Fruit fly (Drosophila melanogaster): ENCODE data around the gene CG13010.
A peak's percentile ranks its signal among the peaks of the same experiment; 100 is the strongest.

The CG13010 gene

DNA sequence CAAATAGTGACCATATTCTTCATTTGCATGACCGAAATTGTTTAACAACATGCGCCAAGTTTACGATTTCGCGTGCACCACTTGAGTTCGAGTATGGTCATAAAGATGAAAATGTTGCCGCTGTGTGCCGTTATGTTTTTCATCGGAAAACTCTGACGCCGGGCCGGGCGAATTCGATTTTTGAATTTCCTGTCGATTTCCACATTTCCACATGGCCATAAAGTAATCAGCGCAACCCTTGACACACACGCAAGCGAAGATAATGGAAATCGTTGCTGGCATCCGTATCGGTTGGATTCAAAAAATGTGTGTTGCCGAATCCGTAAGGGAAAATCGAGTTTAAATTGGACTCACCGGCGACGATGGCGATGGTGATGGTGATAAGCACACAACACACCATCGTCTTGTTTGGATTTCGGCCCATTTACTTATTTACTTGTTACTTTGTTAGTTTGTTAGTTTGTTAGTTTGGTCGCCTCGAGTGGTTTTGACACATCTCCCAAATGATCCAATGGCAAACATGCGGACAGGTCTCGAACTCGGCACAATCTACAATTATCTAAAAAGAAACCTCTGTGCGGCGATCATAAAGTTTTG lies 34.1 kb downstream of the CG13010 start (continued):
- no peak for TF ChIP-seq pzg (GFP tag; optimal IDR thresholded peaks at IDR 0.05)
- TF ChIP-seq CG43689 (GFP tag; IDR thresholded peaks at IDR 0.05): no peak
- peak; percentile 48 for TF ChIP-seq CG4328 (GFP tag; optimal IDR thresholded peaks at IDR 0.05)
- TF ChIP-seq CG6813 (GFP tag; optimal IDR thresholded peaks at IDR 0.05): peak; percentile 83
- TF ChIP-seq cas (GFP tag; IDR thresholded peaks at IDR 0.05): no peak
- no peak for TF ChIP-seq Dbx (GFP tag; IDR thresholded peaks at IDR 0.05)
- no peak for TF ChIP-seq crp (GFP tag; optimal IDR thresholded peaks at IDR 0.05)
- TF ChIP-seq Nf-YA (GFP tag; IDR thresholded peaks at IDR 0.05): 0 out of 2 replicates have a peak, but pooled peaks have one; percentile 28
- TF ChIP-seq CG15269 (tag; optimal IDR thresholded peaks at IDR 0.05): no peak
- TF ChIP-seq Atf3 (GFP tag; optimal IDR thresholded peaks at IDR 0.05): no peak
- peak; percentile 44 for TF ChIP-seq kah (GFP tag; optimal IDR thresholded peaks at IDR 0.05)
- peak; percentile 9; the same call in 1 of the 2 replicates for TF ChIP-seq seq (GFP tag; IDR thresholded peaks at IDR 0.05)
- TF ChIP-seq Sox102F (GFP tag; optimal IDR thresholded peaks at IDR 0.05): peak; percentile 49
- no peak for TF ChIP-seq pita (GFP tag; optimal IDR thresholded peaks at IDR 0.05)
- TF ChIP-seq corto (GFP tag; optimal IDR thresholded peaks at IDR 0.05): no peak
- TF ChIP-seq oc (tag; optimal IDR thresholded peaks at IDR 0.05): peak; percentile 69
- TF ChIP-seq Kr (GFP tag; optimal IDR thresholded peaks at IDR 0.05): peak; percentile 49
- no peak for TF ChIP-seq B-H2 (GFP tag; optimal IDR thresholded peaks at IDR 0.05)
- TF ChIP-seq CG11504 (tag; optimal IDR thresholded peaks at IDR 0.05): peak; percentile 61
- TF ChIP-seq NC2α (GFP tag; optimal IDR thresholded peaks at IDR 0.05): peak; percentile 16
- no peak for TF ChIP-seq Rfx (GFP tag; IDR thresholded peaks at IDR 0.05)
- peak; percentile 13 for TF ChIP-seq CG12391 (tag; optimal IDR thresholded peaks at IDR 0.05)
- TF ChIP-seq Oaz (GFP tag; IDR thresholded peaks at IDR 0.05): no peak
- TF ChIP-seq Dp (GFP tag; optimal IDR thresholded peaks at IDR 0.05): no peak
- no peak for TF ChIP-seq tin (GFP tag; optimal IDR thresholded peaks at IDR 0.05)
- TF ChIP-seq Spps (tag; optimal IDR thresholded peaks at IDR 0.05): peak; percentile 16
- TF ChIP-seq vvl (GFP tag; IDR thresholded peaks at IDR 0.05): 0 out of 2 replicates have a peak, but pooled peaks have one; percentile 10
- TF ChIP-seq CG14667 (GFP tag; IDR thresholded peaks at IDR 0.05): no peak
- TF ChIP-seq CG10462 (GFP tag; optimal IDR thresholded peaks at IDR 0.05): peak; percentile 7
- no peak for TF ChIP-seq Usf (GFP tag; optimal IDR thresholded peaks at IDR 0.05)
- TF ChIP-seq CG14050 (GFP tag; IDR thresholded peaks at IDR 0.05): peak; percentile 29; the same call in 2 of the 3 replicates
- TF ChIP-seq CG6854 (GFP tag; optimal IDR thresholded peaks at IDR 0.05): no peak
- TF ChIP-seq Dek (tag; optimal IDR thresholded peaks at IDR 0.05): no peak
- no peak for TF ChIP-seq CG4282 (GFP tag; optimal IDR thresholded peaks at IDR 0.05)
- no peak for TF ChIP-seq CG7786 (GFP tag; optimal IDR thresholded peaks at IDR 0.05)
- no peak for TF ChIP-seq CHES-1-like (GFP tag; optimal IDR thresholded peaks at IDR 0.05)
- 0 out of 2 replicates have a peak, but pooled peaks have one; percentile 37 for TF ChIP-seq CG5953 (GFP tag; IDR thresholded peaks at IDR 0.05)
- TF ChIP-seq CG31388 (GFP tag; optimal IDR thresholded peaks at IDR 0.05): no peak
- no peak for TF ChIP-seq H2.0 (GFP tag; IDR thresholded peaks at IDR 0.05)
- TF ChIP-seq Ets65A (GFP tag): no peak
- TF ChIP-seq GATAe (GFP tag; conservative IDR thresholded peaks at IDR 0.05): no peak
- TF ChIP-seq CG2678 (tag; optimal IDR thresholded peaks at IDR 0.05): peak; percentile 64
- no peak for TF ChIP-seq CG17802 (tag; optimal IDR thresholded peaks at IDR 0.05)
- TF ChIP-seq CG18011 (GFP tag; optimal IDR thresholded peaks at IDR 0.05): no peak
- TF ChIP-seq CG10274 (GFP tag; optimal IDR thresholded peaks at IDR 0.05): no peak
- peak; percentile 55 for TF ChIP-seq lab (GFP tag; optimal IDR thresholded peaks at IDR 0.05)
- no peak for TF ChIP-seq fd96Cb (tag; optimal IDR thresholded peaks at IDR 0.05)
- TF ChIP-seq caup (GFP tag; optimal IDR thresholded peaks at IDR 0.05; ENCODE audit: severe bottlenecking): peak; percentile 20
- peak; percentile 46 for TF ChIP-seq salm (tag; optimal IDR thresholded peaks at IDR 0.05)
- peak; percentile 17 for TF ChIP-seq Fer1 (GFP tag; optimal IDR thresholded peaks at IDR 0.05)

All from whole organism, embryonic.